Fruit fly (Drosophila melanogaster) whole organism, embryonic: Measurements from ENCODE around the gene RpLP1.

ENCODE experiments used
- ATbp ChIP-seq: fragments of 200-800 bp; sonication (Bioruptor generic); optimal IDR thresholded peaks from 2 replicates; lab custom pipeline; 2017; ENCODE audit warnings: missing biosample characterization, mild to moderate bottlenecking, missing genetic modification characterization, missing genetic modification reagents
- CG1024 ChIP-seq: fragments of 200-800 bp; sonication (Bioruptor generic); IDR thresholded peaks from 2 replicates; pipeline ENCODE4 v1.3.6; 2022; ENCODE audit warnings: missing biosample characterization, missing genetic modification characterization
- CG10321 ChIP-seq: fragments of 200-800 bp; sonication (Bioruptor generic); IDR thresholded peaks from 2 replicates; pipeline ENCODE4 v1.3.6; 2022; ENCODE audit warnings: missing biosample characterization, missing genetic modification characterization
- CG10543 ChIP-seq: fragments of 200-800 bp; sonication (Bioruptor generic); optimal IDR thresholded peaks from 3 replicates; lab custom pipeline; 2017; ENCODE audit warnings: missing biosample characterization, mild to moderate bottlenecking, missing genetic modification characterization, moderate library complexity
- CG10959 ChIP-seq: fragments of 200-800 bp; sonication (Bioruptor generic); IDR thresholded peaks from 2 replicates; pipeline ENCODE4 v1.3.6; 2022; ENCODE audit warnings: missing biosample characterization, missing genetic modification characterization
- CG10979 ChIP-seq: fragments of 200-800 bp; sonication (Bioruptor generic); optimal IDR thresholded peaks from 2 replicates; lab custom pipeline; 2018; ENCODE audit warnings: missing biosample characterization, mild to moderate bottlenecking, missing genetic modification characterization, moderate library complexity
- CG11696 ChIP-seq: fragments of 200-800 bp; sonication (Bioruptor generic); IDR thresholded peaks from 2 replicates; pipeline ENCODE4 v1.3.6; 2022; ENCODE audit warnings: missing biosample characterization, missing genetic modification characterization
- CG12299 ChIP-seq: fragments of 200-800 bp; sonication (Bioruptor generic); optimal IDR thresholded peaks from 2 replicates; lab custom pipeline; 2018; ENCODE audit warnings: missing biosample characterization, mild to moderate bottlenecking, missing genetic modification characterization
- CG1529 ChIP-seq: fragments of 200-800 bp; sonication (Bioruptor generic); optimal IDR thresholded peaks from 3 replicates; lab custom pipeline; 2018; ENCODE audit warnings: missing biosample characterization, missing genetic modification characterization
- CG1602 ChIP-seq: fragments of 200-800 bp; sonication (Bioruptor generic); optimal IDR thresholded peaks from 3 replicates; lab custom pipeline; 2016; ENCODE audit warnings: missing biosample characterization, missing genetic modification characterization
- CG17612 ChIP-seq: fragments of 200-800 bp; sonication (Bioruptor generic); IDR thresholded peaks from 2 replicates; pipeline ENCODE4 v1.3.6; 2022; ENCODE audit warnings: missing biosample characterization, missing genetic modification characterization
- CG18599 ChIP-seq: fragments of 200-800 bp; sonication (Bioruptor generic); optimal IDR thresholded peaks from 3 replicates; lab custom pipeline; 2017; ENCODE audit warnings: missing biosample characterization, missing genetic modification characterization, mild to moderate bottlenecking, moderate library complexity, missing genetic modification reagents
- CG2116 ChIP-seq: fragments of 200-800 bp; sonication (Bioruptor generic); optimal IDR thresholded peaks from 3 replicates; lab custom pipeline; 2018; ENCODE audit warnings: missing biosample characterization, mild to moderate bottlenecking, missing genetic modification characterization
- CG2129 ChIP-seq: fragments of 200-800 bp; sonication (Bioruptor generic); IDR thresholded peaks from 2 replicates; pipeline ENCODE4 v1.3.6; 2022; ENCODE audit warnings: missing biosample characterization, missing genetic modification characterization; ENCODE audit not compliant: partially characterized antibody
- CG3065 ChIP-seq: fragments of 200-800 bp; sonication (Bioruptor generic); optimal IDR thresholded peaks from 2 replicates; lab custom pipeline; 2016; ENCODE audit warnings: missing biosample characterization, missing genetic modification characterization
- CG3163 ChIP-seq: fragments of 200-800 bp; sonication (Bioruptor generic); optimal IDR thresholded peaks from 3 replicates; lab custom pipeline; 2016; ENCODE audit warnings: missing biosample characterization, missing genetic modification characterization
- CG34224 ChIP-seq: fragments of 200-800 bp; sonication (Bioruptor generic); IDR thresholded peaks from 3 replicates; pipeline ENCODE4 v1.3.6; 2022; ENCODE audit warnings: missing biosample characterization, missing genetic modification characterization; ENCODE audit not compliant: partially characterized antibody
- CG5953 ChIP-seq: fragments of 200-800 bp; sonication (Bioruptor generic); IDR thresholded peaks from 2 replicates; pipeline ENCODE4 v1.3.6; 2022; ENCODE audit warnings: missing biosample characterization, missing genetic modification characterization
- CG7963 ChIP-seq: fragments of 200-800 bp; sonication (Bioruptor generic); IDR thresholded peaks from 3 replicates; pipeline ENCODE4 v1.3.6; 2022; ENCODE audit warnings: missing biosample characterization, missing genetic modification characterization; ENCODE audit not compliant: partially characterized antibody
- CG9876 ChIP-seq: fragments of 200-800 bp; sonication (Bioruptor generic); optimal IDR thresholded peaks from 2 replicates; lab custom pipeline; 2016; ENCODE audit warnings: missing biosample characterization, missing genetic modification characterization
- CTCF ChIP-seq: fragments of 200-800 bp; sonication (Bioruptor generic); optimal IDR thresholded peaks from 2 replicates; lab custom pipeline; 2017; ENCODE audit warnings: missing biosample characterization, mild to moderate bottlenecking, missing genetic modification characterization, moderate library complexity
- CoRest ChIP-seq: fragments of 200-800 bp; sonication (Bioruptor generic); optimal IDR thresholded peaks from 3 replicates; lab custom pipeline; 2018; ENCODE audit warnings: missing biosample characterization, mild to moderate bottlenecking, missing genetic modification characterization, moderate library complexity
- Dp ChIP-seq: fragments of 200-800 bp; sonication (Bioruptor generic); optimal IDR thresholded peaks from 2 replicates; lab custom pipeline; 2018; ENCODE audit warnings: missing biosample characterization, mild to moderate bottlenecking, missing genetic modification characterization, moderate library complexity
- E2f1 ChIP-seq: fragments of 200-800 bp; sonication (Bioruptor generic); IDR thresholded peaks from 2 replicates; pipeline ENCODE4 v1.3.6; 2022; ENCODE audit warnings: missing biosample characterization, missing genetic modification characterization
- HLH4C ChIP-seq: fragments of 200-800 bp; sonication (Bioruptor generic); IDR thresholded peaks from 3 replicates; pipeline ENCODE4 v1.3.6; 2022; ENCODE audit warnings: missing biosample characterization, missing genetic modification characterization; ENCODE audit not compliant: partially characterized antibody
- HmgD ChIP-seq: fragments of 200-800 bp; sonication (Bioruptor generic); optimal IDR thresholded peaks from 3 replicates; lab custom pipeline; 2016; ENCODE audit warnings: missing biosample characterization, missing genetic modification characterization
- Hr51 ChIP-seq, 2 experiments: fragments of 200-800 bp; sonication (Bioruptor generic); optimal IDR thresholded peaks; 2 replicates in 1 of 2; 3 replicates in 1 of 2; lab custom pipeline; 2016 to 2018; ENCODE audit warnings: missing biosample characterization in 2 of 2, missing genetic modification characterization in 2 of 2, mild to moderate bottlenecking in 1 of 2, moderate library complexity in 1 of 2
- MBD-R2 ChIP-seq: fragments of 200-800 bp; sonication (Bioruptor generic); IDR thresholded peaks from 2 replicates; pipeline ENCODE4 v1.3.6; 2022; ENCODE audit warnings: missing biosample characterization, missing genetic modification characterization
- Nf-YC ChIP-seq: fragments of 200-800 bp; optimal IDR thresholded peaks from 3 replicates; lab custom pipeline; 2019; ENCODE audit warnings: missing biosample characterization, mild to moderate bottlenecking, missing genetic modification characterization, moderate library complexity
- Poxn ChIP-seq: fragments of 200-800 bp; sonication (Bioruptor generic); IDR thresholded peaks from 2 replicates; pipeline ENCODE4 v1.3.6; 2022; ENCODE audit warnings: missing biosample characterization, missing genetic modification characterization
- Rfx ChIP-seq: fragments of 200-800 bp; sonication (Bioruptor generic); IDR thresholded peaks from 2 replicates; pipeline ENCODE4 v1.3.6; 2022; ENCODE audit warnings: missing biosample characterization, missing genetic modification characterization
- Scr ChIP-seq: fragments of 200-800 bp; sonication (Bioruptor generic); IDR thresholded peaks from 2 replicates; pipeline ENCODE4 v1.3.6; 2022; ENCODE audit warnings: missing biosample characterization, missing genetic modification characterization; ENCODE audit not compliant: partially characterized antibody
- bigmax ChIP-seq: fragments of 200-800 bp; sonication (Bioruptor generic); optimal IDR thresholded peaks from 2 replicates; lab custom pipeline; 2018; ENCODE audit warnings: missing biosample characterization, mild to moderate bottlenecking, missing genetic modification characterization
- bsh ChIP-seq, 2 experiments: fragments of 200-800 bp; sonication (Bioruptor generic); optimal IDR thresholded peaks; 2 replicates each; lab custom pipeline; 2017 to 2018; ENCODE audit warnings: mild to moderate bottlenecking in 2 of 2, missing biosample characterization in 2 of 2, missing genetic modification characterization in 2 of 2, moderate library complexity in 1 of 2
- chm ChIP-seq: fragments of 200-800 bp; sonication (Bioruptor generic); IDR thresholded peaks from 2 replicates; pipeline ENCODE4 v1.3.6; 2022; ENCODE audit warnings: missing biosample characterization, missing genetic modification characterization
- chn ChIP-seq: fragments of 200-800 bp; sonication (Bioruptor generic); optimal IDR thresholded peaks from 2 replicates; lab custom pipeline; 2016; ENCODE audit warnings: missing biosample characterization, missing genetic modification characterization
- disco-r ChIP-seq: fragments of 200-800 bp; sonication (Bioruptor generic); optimal IDR thresholded peaks from 2 replicates; lab custom pipeline; 2016; ENCODE audit warnings: missing biosample characterization, missing genetic modification characterization
- dmrt11E ChIP-seq: fragments of 200-800 bp; sonication (Bioruptor generic); optimal IDR thresholded peaks from 3 replicates; lab custom pipeline; 2018; ENCODE audit warnings: missing biosample characterization, mild to moderate bottlenecking, missing genetic modification characterization, moderate library complexity
- eyg ChIP-seq: fragments of 200-800 bp; sonication (Bioruptor generic); optimal IDR thresholded peaks from 3 replicates; lab custom pipeline; 2016; ENCODE audit warnings: missing biosample characterization, missing genetic modification characterization
- fd96Cb ChIP-seq: fragments of 200-800 bp; sonication (Bioruptor generic); optimal IDR thresholded peaks from 2 replicates; lab custom pipeline; 2018; ENCODE audit warnings: missing biosample characterization, mild to moderate bottlenecking, missing genetic modification characterization, moderate library complexity
- gce ChIP-seq: fragments of 200-800 bp; sonication (Bioruptor generic); IDR thresholded peaks from 3 replicates; pipeline ENCODE4 v1.3.6; 2022; ENCODE audit warnings: missing biosample characterization, missing genetic modification characterization
- lilli ChIP-seq: fragments of 200-800 bp; sonication (Bioruptor generic); optimal IDR thresholded peaks from 3 replicates; lab custom pipeline; 2016; ENCODE audit warnings: missing biosample characterization, missing genetic modification characterization
- org-1 ChIP-seq: fragments of 200-800 bp; sonication (Bioruptor generic); optimal IDR thresholded peaks from 2 replicates; lab custom pipeline; 2017; ENCODE audit warnings: missing biosample characterization, missing genetic modification characterization
- p53 ChIP-seq: fragments of 200-800 bp; sonication (Bioruptor generic); optimal IDR thresholded peaks from 2 replicates; lab custom pipeline; 2016; ENCODE audit warnings: missing biosample characterization, missing genetic modification characterization
- phol ChIP-seq: fragments of 200-800 bp; sonication (Bioruptor generic); optimal IDR thresholded peaks from 3 replicates; lab custom pipeline; 2018; ENCODE audit warnings: missing biosample characterization, mild to moderate bottlenecking, missing genetic modification characterization, moderate library complexity
- salm ChIP-seq: fragments of 200-800 bp; sonication (Bioruptor generic); optimal IDR thresholded peaks from 2 replicates; lab custom pipeline; 2018; ENCODE audit warnings: missing biosample characterization, mild to moderate bottlenecking, missing genetic modification characterization
- seq ChIP-seq: fragments of 200-800 bp; sonication (Bioruptor generic); IDR thresholded peaks from 2 replicates; pipeline ENCODE4 v1.3.6; 2022; ENCODE audit warnings: missing biosample characterization, missing genetic modification characterization
- slou ChIP-seq: fragments of 200-800 bp; sonication (Bioruptor generic); optimal IDR thresholded peaks from 3 replicates; lab custom pipeline; 2016; ENCODE audit warnings: missing biosample characterization, missing genetic modification characterization
- sug ChIP-seq: fragments of 200-800 bp; optimal IDR thresholded peaks from 2 replicates; lab custom pipeline; 2019; ENCODE audit warnings: missing biosample characterization, mild to moderate bottlenecking, missing genetic modification characterization, moderate library complexity
- tna ChIP-seq: fragments of 200-800 bp; sonication (Bioruptor generic); IDR thresholded peaks from 2 replicates; pipeline ENCODE4 v1.3.6; 2022; ENCODE audit warnings: missing biosample characterization, missing genetic modification characterization; ENCODE audit not compliant: partially characterized antibody

The RpLP1 gene

DNA sequence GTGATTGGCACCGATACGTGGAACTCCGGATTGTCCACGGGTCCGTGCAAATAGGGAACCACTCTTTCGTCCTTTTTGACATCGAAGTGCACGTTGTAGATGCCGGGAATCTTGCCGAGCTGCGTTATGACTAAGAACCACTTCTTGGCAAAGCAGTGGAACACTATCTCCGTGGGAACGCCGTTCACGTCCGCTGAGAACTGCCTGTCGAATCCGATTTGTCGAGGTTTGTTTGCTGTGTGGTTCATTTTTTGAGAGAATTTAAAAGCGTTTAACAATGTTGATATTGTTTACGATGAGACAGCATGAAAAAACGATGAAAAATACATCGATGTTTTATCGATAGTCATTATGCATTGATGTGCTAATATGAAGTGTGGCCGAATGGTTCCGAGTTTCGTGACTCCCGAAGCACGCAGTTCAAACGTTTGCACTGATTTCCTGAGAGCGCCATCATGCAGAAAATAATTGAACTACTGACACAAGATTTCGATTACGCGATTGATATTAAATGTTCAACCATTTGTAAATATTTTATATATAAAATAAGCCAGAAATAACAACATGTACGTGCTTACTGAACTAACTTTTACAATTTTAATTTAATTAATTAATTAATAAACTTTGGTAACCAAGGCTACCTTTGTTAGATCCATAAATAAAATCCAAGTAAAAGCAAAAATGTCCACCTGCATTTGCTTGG, 1.5 kb downstream of the RpLP1 start, which contains the start of the genes CG11885 and CG13692 (continued):
- no peak for TF ChIP-seq disco-r (GFP tag; lab: Kevin White, UChicago)
- TF ChIP-seq p53 (GFP tag; lab: Kevin White, UChicago): no peak
- TF ChIP-seq Poxn (GFP tag; lab: Robert Waterston, UW): no peak
- peak; percentile 86 for TF ChIP-seq HmgD
- TF ChIP-seq CG10979 (tag; lab: Kevin White, UChicago): peak; percentile 13
- TF ChIP-seq CG1024 (GFP tag; lab: Robert Waterston, UW): no peak
- TF ChIP-seq gce (GFP tag; lab: Robert Waterston, UW): no peak
- TF ChIP-seq CG34224: peak; percentile 100
- peak; percentile 89 for TF ChIP-seq CG2129 (GFP tag; lab: Robert Waterston, UW)
- no peak for TF ChIP-seq CG11696 (GFP tag; lab: Robert Waterston, UW)
- peak; percentile 62 for TF ChIP-seq sug (tag; lab: Kevin White, UChicago)
- TF ChIP-seq CG10959 (GFP tag; lab: Robert Waterston, UW): no peak
- TF ChIP-seq Rfx (GFP tag; lab: Robert Waterston, UW): peak; percentile 74
- no peak for TF ChIP-seq org-1 (GFP tag; lab: Kevin White, UChicago)
- TF ChIP-seq Nf-YC: peak; percentile 71
- peak; percentile 31 for TF ChIP-seq CG12299
- TF ChIP-seq CG10321: no peak
- TF ChIP-seq CG1602 (GFP tag; lab: Kevin White, UChicago): no peak
- TF ChIP-seq salm: no peak
- TF ChIP-seq CG17612 (GFP tag; lab: Robert Waterston, UW): no peak
- TF ChIP-seq Dp (GFP tag; lab: Kevin White, UChicago): peak; percentile 81
- no peak for TF ChIP-seq eyg (GFP tag; lab: Kevin White, UChicago)
- TF ChIP-seq dmrt11E (tag; lab: Kevin White, UChicago): no peak
- TF ChIP-seq MBD-R2 (GFP tag; lab: Robert Waterston, UW): peak; percentile 87
- peak; percentile 22; the same call in 1 of the 2 replicates for TF ChIP-seq chm (GFP tag; lab: Robert Waterston, UW)
- TF ChIP-seq CG7963 (GFP tag; lab: Robert Waterston, UW): peak; percentile 96
- TF ChIP-seq fd96Cb (tag; lab: Kevin White, UChicago): no peak
- no peak for TF ChIP-seq ATbp (GFP tag; lab: Kevin White, UChicago)
- TF ChIP-seq lilli (GFP tag; lab: Kevin White, UChicago): peak; percentile 38
- peak; percentile 95 for TF ChIP-seq tna (GFP tag; lab: Robert Waterston, UW)
- peak in 1 of 2 experiments; percentile 22 for TF ChIP-seq Hr51 (GFP tag; optimal IDR thresholded peaks at IDR 0.05; lab: Kevin White, UChicago)
- TF ChIP-seq bsh (GFP tag; optimal IDR thresholded peaks at IDR 0.05; lab: Kevin White, UChicago): peak in 1 of 2 experiments; percentile 25
- peak; percentile 31 for TF ChIP-seq bigmax (GFP tag; lab: Kevin White, UChicago)
- peak; percentile 69 for TF ChIP-seq phol (tag; lab: Kevin White, UChicago)
- peak; percentile 97 for TF ChIP-seq Scr (GFP tag; lab: Robert Waterston, UW)
- TF ChIP-seq CG18599 (GFP tag; lab: Kevin White, UChicago): no peak
- TF ChIP-seq CG10543 (GFP tag; lab: Kevin White, UChicago): no peak
- no peak for TF ChIP-seq CG5953 (GFP tag; lab: Robert Waterston, UW)
- TF ChIP-seq CG3163: peak; percentile 18
- no peak for TF ChIP-seq CG9876 (GFP tag; lab: Kevin White, UChicago)
- no peak for TF ChIP-seq E2f1 (GFP tag; lab: Robert Waterston, UW)
- no peak for TF ChIP-seq slou (GFP tag; lab: Kevin White, UChicago)
- peak; percentile 53 for TF ChIP-seq CoRest (tag; lab: Kevin White, UChicago)
- peak; percentile 97 for TF ChIP-seq HLH4C (GFP tag; lab: Robert Waterston, UW)
- TF ChIP-seq CG3065: no peak
- no peak for TF ChIP-seq CG1529 (GFP tag; lab: Kevin White, UChicago)
- TF ChIP-seq chn: no peak
- TF ChIP-seq seq (GFP tag; lab: Robert Waterston, UW): no peak
- TF ChIP-seq CG2116 (GFP tag; lab: Kevin White, UChicago): peak; percentile 94
- TF ChIP-seq CTCF (GFP tag; lab: Kevin White, UChicago): peak; percentile 95
